Worm (Caenorhabditis elegans): ENCODE measurements around the gene pbs-1.

- TF ChIP-seq hmbx-1 (tag; optimal IDR thresholded peaks at IDR 0.05) (no peak), flt-1 (GFP tag; IDR thresholded peaks at IDR 0.05) (no peak), pes-1 (GFP tag; IDR thresholded peaks at IDR 0.05) (no peak), sea-1 (GFP tag; conservative IDR thresholded peaks at IDR 0.05) (no peak), ama-1 (optimal IDR thresholded peaks at IDR 0.05) (no peak), scrt-1 (GFP tag; IDR thresholded peaks at IDR 0.05) (no peak), ets-7 (tag; optimal IDR thresholded peaks at IDR 0.05) (no peak), B0310.2 (tag; optimal IDR thresholded peaks at IDR 0.05) (no peak), aly-1 (tag; optimal IDR thresholded peaks at IDR 0.05) (no peak), tbx-11 (GFP tag; IDR thresholded peaks at IDR 0.05) (no peak), hnd-1 (tag; optimal IDR thresholded peaks at IDR 0.05) (no peak)
Observed at ce11 chrIV:1682066-1682465, 27.5 kb downstream of the pbs-1 start, which contains the start of gene Y41D4B.24.
